Fruit fly (Drosophila melanogaster): ENCODE data around the gene colt.

Gene colt

dm6 chr2L:2759654-2760053 lies 10.2 kb downstream of the colt start, which contains the start of the genes HemK2, Snapin and Tnpo-SR (continued):
- TF ChIP-seq zen2 (GFP tag; IDR thresholded peaks at IDR 0.05; ENCODE audit: partially characterized antibody) (peak; percentile 85; the same call in 2 of the 3 replicates), CG2129 (GFP tag; IDR thresholded peaks at IDR 0.05; ENCODE audit: partially characterized antibody) (peak; percentile 97), exex (tag; optimal IDR thresholded peaks at IDR 0.05) (peak; percentile 81), br (optimal IDR thresholded peaks at IDR 0.05) (no peak), CG8290 (GFP tag; optimal IDR thresholded peaks at IDR 0.05) (peak; percentile 86), CG8290 (tag; optimal IDR thresholded peaks at IDR 0.05) (peak; percentile 83 to 92), Dp (GFP tag; optimal IDR thresholded peaks at IDR 0.05) (peak; percentile 43), TFAM (GFP tag; optimal IDR thresholded peaks at IDR 0.05) (no peak), Nf-YA (GFP tag; IDR thresholded peaks at IDR 0.05) (peak; percentile 83), CG4617 (GFP tag; optimal IDR thresholded peaks at IDR 0.05; ENCODE audit: borderline replicate concordance) (peak; percentile 89), CG8089 (GFP tag; optimal IDR thresholded peaks at IDR 0.05) (peak; percentile 51), Pdp1 (GFP tag; optimal IDR thresholded peaks at IDR 0.05) (peak; percentile 86 to 88), CG9817 (tag; optimal IDR thresholded peaks at IDR 0.05) (peak; percentile 94), dati (GFP tag; IDR thresholded peaks at IDR 0.05) (peak; percentile 73), CG30020 (tag; optimal IDR thresholded peaks at IDR 0.05) (peak; percentile 84), abd-A (tag; optimal IDR thresholded peaks at IDR 0.05) (peak; percentile 95), HLH4C (GFP tag; IDR thresholded peaks at IDR 0.05; ENCODE audit: partially characterized antibody) (peak; percentile 95), CG2875 (GFP tag; optimal IDR thresholded peaks at IDR 0.05) (peak; percentile 74), CG10959 (GFP tag; IDR thresholded peaks at IDR 0.05) (peak; percentile 87), CG11723 (GFP tag; optimal IDR thresholded peaks at IDR 0.05) (peak; percentile 79), CHES-1-like (GFP tag; optimal IDR thresholded peaks at IDR 0.05) (peak; percentile 85), CG8359 (GFP tag; optimal IDR thresholded peaks at IDR 0.05; ENCODE audit: borderline replicate concordance) (peak; percentile 59), E2f1 (GFP tag; IDR thresholded peaks at IDR 0.05) (peak; percentile 93), sisA (GFP tag; IDR thresholded peaks at IDR 0.05) (peak; percentile 91), ap (GFP tag; IDR thresholded peaks at IDR 0.05) (peak; percentile 89), CG15696 (tag; optimal IDR thresholded peaks at IDR 0.05) (peak; percentile 97), Jarid2 (GFP tag; optimal IDR thresholded peaks at IDR 0.05) (no peak), hb (GFP tag; IDR thresholded peaks at IDR 0.05; ENCODE audit: partially characterized antibody) (peak; percentile 93), CG2889 (GFP tag; IDR thresholded peaks at IDR 0.05) (peak; percentile 83)

DNA sequence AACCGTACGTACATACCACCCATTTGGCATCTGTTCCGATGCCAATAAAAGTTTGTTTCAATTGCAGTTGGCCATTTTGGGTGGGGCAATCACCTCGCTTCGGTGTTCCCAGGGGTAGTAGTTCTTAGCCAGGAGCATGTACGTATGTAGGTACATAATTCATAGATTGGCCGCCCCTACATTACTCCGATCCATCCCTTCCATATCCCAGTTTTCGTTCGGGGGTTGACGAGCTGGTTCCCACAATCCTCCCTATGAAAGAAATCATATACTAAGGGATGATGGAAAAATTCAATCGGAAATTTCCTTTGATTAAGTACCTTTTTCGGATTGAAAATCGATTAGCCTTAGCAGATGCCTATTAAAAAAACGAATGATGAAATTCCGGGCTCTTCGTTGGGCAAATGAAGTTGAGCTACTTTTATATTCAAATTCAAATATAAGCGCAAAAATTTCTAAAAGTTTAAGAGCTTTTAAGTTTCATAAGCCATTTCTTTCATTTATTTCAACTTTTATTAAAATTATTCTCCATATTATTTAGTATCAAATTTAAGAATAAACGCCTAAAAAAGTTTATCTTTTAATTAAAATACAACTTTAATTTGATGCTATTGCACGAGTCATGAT lies 11.8 kb downstream of the colt start:
- TF ChIP-seq Hr3 (GFP tag; optimal IDR thresholded peaks at IDR 0.05), result no peak
- TF ChIP-seq Ptx1 (GFP tag; IDR thresholded peaks at IDR 0.05), result no peak
- TF ChIP-seq CG10321 (GFP tag; IDR thresholded peaks at IDR 0.05), result no peak
- no peak for TF ChIP-seq Adf1 (GFP tag; IDR thresholded peaks at IDR 0.05)
- no peak for TF ChIP-seq CrebB (tag; optimal IDR thresholded peaks at IDR 0.05)
- TF ChIP-seq p53 (GFP tag; optimal IDR thresholded peaks at IDR 0.05), result no peak
- TF ChIP-seq scrt (GFP tag; optimal IDR thresholded peaks at IDR 0.05), result no peak
- no peak for TF ChIP-seq kah (GFP tag; optimal IDR thresholded peaks at IDR 0.05)
- no peak for TF ChIP-seq CG31441 (GFP tag; IDR thresholded peaks at IDR 0.05)
- no peak for TF ChIP-seq CG7556 (GFP tag; optimal IDR thresholded peaks at IDR 0.05)
- TF ChIP-seq CG14050 (GFP tag; IDR thresholded peaks at IDR 0.05), result no peak
- no peak for TF ChIP-seq Oli (tag; optimal IDR thresholded peaks at IDR 0.05)
- TF ChIP-seq lab (GFP tag; optimal IDR thresholded peaks at IDR 0.05), result peak; percentile 10
- TF ChIP-seq tna (GFP tag; IDR thresholded peaks at IDR 0.05; ENCODE audit: partially characterized antibody), result no peak
- peak; percentile 40 for TF ChIP-seq sens (GFP tag)
- no peak for TF ChIP-seq CG2712 (tag; optimal IDR thresholded peaks at IDR 0.05)
- TF ChIP-seq phol (tag; optimal IDR thresholded peaks at IDR 0.05), result peak; percentile 1
- no peak for TF ChIP-seq hkb (optimal IDR thresholded peaks at IDR 0.05)
- no peak; the same call in 1 of the 2 replicates for TF ChIP-seq hkb (GFP tag; IDR thresholded peaks at IDR 0.05)
- no peak for TF ChIP-seq CG5245 (GFP tag; optimal IDR thresholded peaks at IDR 0.05)
- no peak for TF ChIP-seq CG2889 (GFP tag; IDR thresholded peaks at IDR 0.05)
- no peak for TF ChIP-seq dm (GFP tag; optimal IDR thresholded peaks at IDR 0.05)
- TF ChIP-seq YL-1 (GFP tag; optimal IDR thresholded peaks at IDR 0.05), result no peak
